Worm (Caenorhabditis elegans): ENCODE results near the gene C38C3.3.

DNA sequence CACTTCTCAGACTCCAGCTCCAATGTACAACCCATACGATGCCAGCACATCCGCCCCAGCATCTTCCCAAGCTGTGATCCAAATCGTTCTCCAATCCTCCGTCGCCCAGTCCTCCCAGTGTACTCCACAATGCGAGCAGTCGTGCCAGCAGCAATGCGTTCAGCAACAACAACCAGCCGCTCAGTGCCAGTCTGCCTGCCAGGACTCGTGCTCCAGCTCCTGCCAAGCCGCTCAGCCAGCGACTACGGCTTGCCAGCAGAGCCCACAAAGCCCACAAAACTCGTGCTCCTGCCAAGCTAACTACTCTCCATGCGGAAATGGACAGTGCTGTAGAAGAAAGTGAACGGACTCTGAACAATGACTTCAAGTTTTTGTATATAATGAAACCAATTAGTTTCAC lies 29.5 kb upstream of the C38C3.3 start:
- TF ChIP-seq hnd-1 (tag; optimal IDR thresholded peaks at IDR 0.05) (no peak), B0310.2 (tag; optimal IDR thresholded peaks at IDR 0.05) (no peak), flt-1 (GFP tag; IDR thresholded peaks at IDR 0.05) (no peak), ama-1 (optimal IDR thresholded peaks at IDR 0.05) (no peak), ceh-36 (tag; optimal IDR thresholded peaks at IDR 0.05) (no peak), tbx-11 (GFP tag; IDR thresholded peaks at IDR 0.05) (no peak), ets-7 (tag; optimal IDR thresholded peaks at IDR 0.05) (no peak), tbx-37 (GFP tag; conservative IDR thresholded peaks at IDR 0.05) (no peak), hmg-4 (GFP tag; optimal IDR thresholded peaks at IDR 0.05) (no peak), hmbx-1 (tag; optimal IDR thresholded peaks at IDR 0.05) (no peak), ceh-13 (GFP tag; optimal IDR thresholded peaks at IDR 0.05) (no peak), aly-1 (tag; optimal IDR thresholded peaks at IDR 0.05) (no peak), tra-4 (tag; optimal IDR thresholded peaks at IDR 0.05) (no peak), sea-1 (GFP tag; conservative IDR thresholded peaks at IDR 0.05) (no peak)

All from whole organism, early embryonic.